Fruit fly (Drosophila melanogaster) whole organism, pupa: Measurements from ENCODE around the gene mRpS33.

Experiments
- CG15710 ChIP-seq: fragments of 200-800 bp; sonication (Bioruptor generic); optimal IDR thresholded peaks from 2 replicates; lab custom pipeline; 2018; ENCODE audit warnings: missing biosample characterization, mild to moderate bottlenecking, missing genetic modification characterization, moderate library complexity
- CG4496 ChIP-seq: fragments of 200-800 bp; sonication (Bioruptor generic); IDR thresholded peaks from 3 replicates; pipeline ENCODE4 v1.3.6; 2022; ENCODE audit warnings: missing biosample characterization, missing genetic modification characterization
- CG8301 ChIP-seq: fragments of 200-800 bp; sonication (Bioruptor generic); optimal IDR thresholded peaks from 2 replicates; lab custom pipeline; 2018; ENCODE audit warnings: missing biosample characterization, mild to moderate bottlenecking, missing genetic modification characterization
- gl ChIP-seq: fragments of 200-800 bp; sonication (Bioruptor generic); optimal IDR thresholded peaks from 2 replicates; lab custom pipeline; 2018; ENCODE audit warnings: missing biosample characterization, mild to moderate bottlenecking, missing genetic modification characterization
- rn ChIP-seq: fragments of 200-800 bp; sonication (Bioruptor generic); IDR thresholded peaks from 2 replicates; pipeline ENCODE4 v1.3.6; 2022; ENCODE audit warnings: missing biosample characterization, missing genetic modification characterization

- TF ChIP-seq CG8301 (no peak), rn (GFP tag; lab: Robert Waterston, UW) (no peak), CG15710 (tag; lab: Kevin White, UChicago) (no peak), CG4496 (GFP tag; lab: Robert Waterston, UW) (peak; percentile 22; the same call in 1 of the 3 replicates), gl (tag; lab: Kevin White, UChicago) (no peak)
These were observed 16.7 kb upstream of the mRpS33 start for dm6 chr3R:16452954-16453587.
